Fruit fly (Drosophila melanogaster) Kc167 (cell line): ENCODE measurements around the gene Npc1b.

Experiments used
- Myc ChIP-seq: fragments of >200 bp; optimal IDR thresholded peaks from 2 replicates; lab custom pipeline; 2017; ENCODE audit warnings: missing external identifiers
- psq ChIP-seq: fragments of >200 bp; optimal IDR thresholded peaks from 2 replicates; lab custom pipeline; 2017; ENCODE audit warnings: missing external identifiers

DNA sequence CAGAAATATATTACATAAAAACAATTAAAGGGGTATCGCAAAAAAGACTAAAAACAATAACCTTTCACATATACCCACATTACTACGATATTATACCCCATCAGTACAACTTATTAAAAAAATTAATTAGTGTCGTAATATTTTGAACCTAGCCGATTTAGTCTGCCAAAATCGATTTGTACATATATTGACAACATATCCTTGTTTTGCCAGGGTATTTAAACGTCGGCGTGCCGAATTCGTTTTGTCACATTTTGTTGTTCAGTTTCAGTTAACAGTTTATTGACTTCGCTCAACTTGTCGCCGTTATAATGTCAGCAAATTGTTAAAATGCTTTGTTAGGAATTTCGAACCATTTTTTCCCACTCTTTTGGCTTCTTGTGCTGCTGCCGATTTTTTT lies 13.6 kb downstream of the Npc1b start:
- TF ChIP-seq Myc (no peak), psq (lab: Kevin White, UChicago) (no peak)
